Worm (Caenorhabditis elegans) whole organism, dauer: Measurements from ENCODE around the gene F11C1.10.

Experiments used
- unc-62 ChIP-seq: sonication (generic microtip); optimal IDR thresholded peaks from 2 replicates; lab custom pipeline; 2017; ENCODE audit warnings: missing biosample characterization, missing genetic modification reagents, missing genetic modification characterization

F11C1.10 gene

ce11 chrX:12979747-12980146 lies 2.9 kb downstream of the F11C1.10 start:
- no peak for TF ChIP-seq unc-62

ce11 chrX:12981393-12981792 lies 4.5 kb downstream of the F11C1.10 start, which contains the start of gene scav-4:
scav-4 (plus strand) TSS chrX:12981775.
- no peak for TF ChIP-seq unc-62

- no peak for TF ChIP-seq unc-62
These were observed 5.8 kb downstream of the F11C1.10 start for ce11 chrX:12982725-12983124.

- TF ChIP-seq unc-62: no peak
These were observed 10.2 kb downstream of the F11C1.10 start, which contains the start of gene mff-1 for ce11 chrX:12987119-12987518. mff-1 (minus strand) TSS chrX:12987219.

- TF ChIP-seq unc-62: no peak
These were observed 12.3 kb downstream of the F11C1.10 start, which contains the start of gene F11C1.7 for ce11 chrX:12989205-12989604. F11C1.7 (plus strand) TSS chrX:12989344.

- TF ChIP-seq unc-62: no peak
These were observed 13.9 kb downstream of the F11C1.10 start, which contains the start of the genes F11C1.1 and vwa-8 for ce11 chrX:12990529-12991520. F11C1.1 (minus strand) TSS chrX:12990579. vwa-8 (plus strand) TSS chrX:12991470.

- TF ChIP-seq unc-62: no peak
These were observed 19.3 kb downstream of the F11C1.10 start for ce11 chrX:12996161-12996560.

- no peak for TF ChIP-seq unc-62
These were observed 22.7 kb downstream of the F11C1.10 start for ce11 chrX:12999567-12999966.

- no peak for TF ChIP-seq unc-62
These were observed 24.0 kb downstream of the F11C1.10 start for ce11 chrX:13000837-13001236.

- TF ChIP-seq unc-62: no peak
These were observed 25.4 kb downstream of the F11C1.10 start for ce11 chrX:13002322-13002721.

- TF ChIP-seq unc-62: no peak
These were observed 26.2 kb downstream of the F11C1.10 start for ce11 chrX:13003092-13003491.

- no peak for TF ChIP-seq unc-62
These were observed 27.7 kb downstream of the F11C1.10 start for ce11 chrX:13004491-13005093.

- no peak for TF ChIP-seq unc-62
These were observed 28.8 kb downstream of the F11C1.10 start for ce11 chrX:13005730-13006129.

ce11 chrX:13006328-13006727 lies 29.4 kb downstream of the F11C1.10 start:
- no peak for TF ChIP-seq unc-62

- no peak for TF ChIP-seq unc-62
These were observed 29.9 kb downstream of the F11C1.10 start for ce11 chrX:13006734-13007133.

- TF ChIP-seq unc-62: no peak
These were observed 31.3 kb downstream of the F11C1.10 start, which contains the start of gene nhr-25 for ce11 chrX:13007857-13008813. nhr-25 (plus strand) TSS chrX:13008493.
